Fruit fly (Drosophila melanogaster): ENCODE measurements around the gene CG17350.

Gene CG17350

dm6 chr2L:19398317-19399234 lies 17.8 kb downstream of the CG17350 start, which contains the start of gene CG17544 (continued):
- TF ChIP-seq tap (tag; optimal IDR thresholded peaks at IDR 0.05): peak; percentile 72
- peak; percentile 99 for TF ChIP-seq CG34422 (GFP tag; IDR thresholded peaks at IDR 0.05)
- no peak for TF ChIP-seq Dfd (GFP tag; optimal IDR thresholded peaks at IDR 0.05)
- TF ChIP-seq Atf-2 (GFP tag; optimal IDR thresholded peaks at IDR 0.05): no peak
- TF ChIP-seq hbn (GFP tag; IDR thresholded peaks at IDR 0.05; ENCODE audit: partially characterized antibody): no peak
- TF ChIP-seq Sox100B (GFP tag; optimal IDR thresholded peaks at IDR 0.05): peak; percentile 88
- TF ChIP-seq HLHmδ (GFP tag; optimal IDR thresholded peaks at IDR 0.05): peak; percentile 4
- TF ChIP-seq stwl (tag; optimal IDR thresholded peaks at IDR 0.05): no peak
- TF ChIP-seq CG12219 (GFP tag; optimal IDR thresholded peaks at IDR 0.05): peak; percentile 11
- peak; percentile 64 for TF ChIP-seq Jarid2 (GFP tag; optimal IDR thresholded peaks at IDR 0.05)
- no peak for TF ChIP-seq ems (GFP tag; optimal IDR thresholded peaks at IDR 0.05)
- no peak for TF ChIP-seq nerfin-2 (GFP tag; IDR thresholded peaks at IDR 0.05; ENCODE audit: partially characterized antibody)
- peak; percentile 46; the same call in 1 of the 2 replicates for TF ChIP-seq Bgb (GFP tag; IDR thresholded peaks at IDR 0.05; ENCODE audit: partially characterized antibody)
- peak; percentile 62 for TF ChIP-seq sr (GFP tag; IDR thresholded peaks at IDR 0.05)
- peak; percentile 57; the same call in 1 of the 2 replicates for TF ChIP-seq CG16779 (GFP tag; IDR thresholded peaks at IDR 0.05)
- peak; percentile 19 for TF ChIP-seq CG8290 (GFP tag; optimal IDR thresholded peaks at IDR 0.05)
- TF ChIP-seq CG8290 (tag; optimal IDR thresholded peaks at IDR 0.05): peak in 1 of 2 experiments; percentile 75
- TF ChIP-seq Hr3 (GFP tag; optimal IDR thresholded peaks at IDR 0.05): peak; percentile 86
- TF ChIP-seq CG8388 (GFP tag; optimal IDR thresholded peaks at IDR 0.05): peak; percentile 68
- TF ChIP-seq CG2129 (GFP tag; IDR thresholded peaks at IDR 0.05; ENCODE audit: partially characterized antibody): no peak
- TF ChIP-seq fd64A (GFP tag; optimal IDR thresholded peaks at IDR 0.05): peak; percentile 21
- TF ChIP-seq ase (GFP tag; IDR thresholded peaks at IDR 0.05): peak; percentile 49; the same call in 1 of the 3 replicates
- TF ChIP-seq CG17359 (tag; optimal IDR thresholded peaks at IDR 0.05): peak; percentile 76
- TF ChIP-seq usp (GFP tag; optimal IDR thresholded peaks at IDR 0.05): no peak
- TF ChIP-seq CG13775 (GFP tag; optimal IDR thresholded peaks at IDR 0.05): peak; percentile 89
- TF ChIP-seq CG31441 (GFP tag; IDR thresholded peaks at IDR 0.05): peak; percentile 75
- no peak for TF ChIP-seq btn (GFP tag; optimal IDR thresholded peaks at IDR 0.05)
- TF ChIP-seq bigmax (GFP tag; optimal IDR thresholded peaks at IDR 0.05): no peak
- no peak for TF ChIP-seq jing (GFP tag; optimal IDR thresholded peaks at IDR 0.05)
- TF ChIP-seq gce (GFP tag; IDR thresholded peaks at IDR 0.05): peak; percentile 56; the same call in 1 of the 3 replicates
- TF ChIP-seq Dll (GFP tag; IDR thresholded peaks at IDR 0.05; ENCODE audit: partially characterized antibody): no peak
- peak; percentile 76; the same call in 1 of the 3 replicates for TF ChIP-seq Dbx (GFP tag; IDR thresholded peaks at IDR 0.05)
- TF ChIP-seq CG6765 (GFP tag; optimal IDR thresholded peaks at IDR 0.05): peak; percentile 82
- peak; percentile 52; the same call in 1 of the 3 replicates for TF ChIP-seq Aef1 (GFP tag; IDR thresholded peaks at IDR 0.05)
- peak; percentile 67 for TF ChIP-seq Xbp1 (GFP tag; optimal IDR thresholded peaks at IDR 0.05)
- TF ChIP-seq CG12155 (GFP tag; optimal IDR thresholded peaks at IDR 0.05): peak; percentile 54
- no peak for TF ChIP-seq CG17186 (GFP tag; optimal IDR thresholded peaks at IDR 0.05)
- TF ChIP-seq CG13287 (GFP tag; IDR thresholded peaks at IDR 0.05; ENCODE audit: partially characterized antibody): peak; percentile 49; the same call in 1 of the 2 replicates
- peak; percentile 37 for TF ChIP-seq exex (tag; optimal IDR thresholded peaks at IDR 0.05)
- peak; percentile 48; the same call in 2 of the 3 replicates for TF ChIP-seq CG34224 (GFP tag; IDR thresholded peaks at IDR 0.05; ENCODE audit: partially characterized antibody)
- TF ChIP-seq CG14667 (GFP tag; IDR thresholded peaks at IDR 0.05): peak; percentile 33; the same call in 1 of the 2 replicates
- TF ChIP-seq CG10431 (GFP tag; optimal IDR thresholded peaks at IDR 0.05): peak; percentile 1
- no peak for TF ChIP-seq Atf3 (GFP tag; optimal IDR thresholded peaks at IDR 0.05)
- no peak for TF ChIP-seq Gsc (GFP tag; IDR thresholded peaks at IDR 0.05)
- TF ChIP-seq ci (GFP tag; IDR thresholded peaks at IDR 0.05): peak; percentile 55
- peak; percentile 84 for TF ChIP-seq CG13894 (tag; optimal IDR thresholded peaks at IDR 0.05)
- peak; percentile 52 for TF ChIP-seq CG4820 (GFP tag; optimal IDR thresholded peaks at IDR 0.05)
- peak; percentile 50; the same call in 1 of the 3 replicates for TF ChIP-seq CG11093 (GFP tag; IDR thresholded peaks at IDR 0.05)
